Fruit fly (Drosophila melanogaster) whole organism: Measurements from ENCODE around the gene btn.

Experiments used
- CG8478 ChIP-seq: fragments of >200 bp; optimal IDR thresholded peaks from 2 replicates; lab custom pipeline; 2018; ENCODE audit warnings: inconsistent platforms
- Dll ChIP-seq: fragments of >200 bp; optimal IDR thresholded peaks from 2 replicates; lab custom pipeline; 2017
- EcR ChIP-seq, 2 experiments: fragments of >200 bp; optimal IDR thresholded peaks; 2 replicates each; lab custom pipeline; 2017; ENCODE audit warnings: missing biosample characterization in 2 of 2, missing genetic modification characterization in 2 of 2, missing genetic modification reagents in 2 of 2
- pan ChIP-seq: fragments of >200 bp; optimal IDR thresholded peaks from 2 replicates; lab custom pipeline; 2017
- psq ChIP-seq: fragments of >200 bp; optimal IDR thresholded peaks from 2 replicates; lab custom pipeline; 2017
- usp ChIP-seq: fragments of >200 bp; optimal IDR thresholded peaks from 2 replicates; lab custom pipeline; 2017; ENCODE audit warnings: missing biosample characterization, missing genetic modification characterization, mixed read lengths

The btn gene

DNA sequence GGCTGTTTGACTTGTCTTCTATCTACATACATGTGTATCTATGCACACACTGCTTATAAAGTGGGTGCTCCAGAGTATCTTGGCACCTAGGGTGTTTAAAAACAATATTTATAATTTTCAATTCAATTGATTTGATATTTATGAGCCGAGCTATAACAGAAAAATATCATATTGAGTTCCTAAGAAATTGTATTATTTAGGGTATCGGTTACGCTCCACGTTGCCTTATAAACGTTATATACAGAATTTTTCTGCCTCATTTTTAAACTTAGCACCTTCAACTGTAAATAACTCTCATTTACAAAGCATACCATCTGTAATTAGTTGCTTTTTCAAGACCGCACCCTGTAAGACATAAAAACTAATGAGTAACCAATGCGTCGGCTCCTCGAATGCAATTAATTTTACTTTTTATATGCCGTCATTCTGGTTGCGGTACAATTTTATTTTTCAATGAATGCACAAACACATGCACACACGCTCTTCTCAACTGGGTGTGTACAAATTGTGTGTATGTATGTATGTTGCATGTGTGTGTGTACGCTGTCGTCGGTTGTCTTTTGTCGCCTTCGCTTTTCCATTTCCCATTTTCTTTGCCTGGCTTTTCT lies 4.3 kb upstream of the btn start:
- TF ChIP-seq pan (peak; percentile 80), Dll (lab: Kevin White, UChicago) (no peak)

DNA sequence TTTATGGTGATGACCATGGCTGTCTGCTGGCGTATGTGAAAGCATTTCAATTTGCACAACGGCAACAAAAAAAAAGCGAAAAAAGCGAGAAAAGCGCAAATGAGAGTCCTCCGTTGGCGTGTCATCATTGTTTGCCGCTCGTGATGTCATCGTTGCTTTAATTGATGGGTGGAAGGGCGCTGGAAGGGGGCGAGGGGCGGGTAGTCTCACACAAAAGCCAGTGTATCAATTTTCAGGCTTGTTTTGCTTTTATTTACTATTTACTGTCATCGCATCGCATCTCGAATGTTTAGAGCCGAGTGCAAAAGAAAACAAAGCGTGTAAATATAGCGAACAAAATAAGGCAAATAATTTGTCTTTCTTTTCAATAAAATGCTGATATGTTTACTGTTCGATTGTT lies 2.9 kb upstream of the btn start:
- TF ChIP-seq psq (lab: Kevin White, UChicago) (no peak), EcR (GFP tag; optimal IDR thresholded peaks at IDR 0.05; lab: Kevin White, UChicago) (no peak), Dll (lab: Kevin White, UChicago) (no peak), pan (no peak), usp (GFP tag; lab: Kevin White, UChicago) (no peak), CG8478 (lab: Kevin White, UChicago) (no peak)

DNA sequence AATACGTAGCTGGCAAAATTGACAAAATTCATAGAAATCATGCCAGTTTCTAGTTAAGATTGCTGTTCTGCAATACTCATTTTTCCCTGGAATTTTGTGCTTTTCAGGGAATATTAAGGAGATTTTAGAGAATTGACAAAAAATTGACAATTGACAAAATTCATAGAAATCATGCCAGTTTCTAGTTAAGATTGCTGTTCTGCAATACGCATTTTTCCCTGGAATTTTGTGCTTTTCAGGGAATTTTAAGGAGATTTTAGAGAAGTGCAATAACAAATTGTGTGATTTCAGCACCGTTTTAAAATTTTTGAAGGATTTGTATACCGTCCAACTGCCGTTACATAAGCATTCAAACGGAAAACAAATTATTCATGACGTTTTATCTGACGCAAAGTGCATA lies 2.3 kb upstream of the btn start:
- no peak for TF ChIP-seq usp (GFP tag; lab: Kevin White, UChicago)
- no peak for TF ChIP-seq psq (lab: Kevin White, UChicago)
- TF ChIP-seq CG8478 (lab: Kevin White, UChicago): no peak
- TF ChIP-seq EcR (GFP tag; optimal IDR thresholded peaks at IDR 0.05; lab: Kevin White, UChicago): no peak
- TF ChIP-seq pan: no peak
- no peak for TF ChIP-seq Dll (lab: Kevin White, UChicago)

DNA sequence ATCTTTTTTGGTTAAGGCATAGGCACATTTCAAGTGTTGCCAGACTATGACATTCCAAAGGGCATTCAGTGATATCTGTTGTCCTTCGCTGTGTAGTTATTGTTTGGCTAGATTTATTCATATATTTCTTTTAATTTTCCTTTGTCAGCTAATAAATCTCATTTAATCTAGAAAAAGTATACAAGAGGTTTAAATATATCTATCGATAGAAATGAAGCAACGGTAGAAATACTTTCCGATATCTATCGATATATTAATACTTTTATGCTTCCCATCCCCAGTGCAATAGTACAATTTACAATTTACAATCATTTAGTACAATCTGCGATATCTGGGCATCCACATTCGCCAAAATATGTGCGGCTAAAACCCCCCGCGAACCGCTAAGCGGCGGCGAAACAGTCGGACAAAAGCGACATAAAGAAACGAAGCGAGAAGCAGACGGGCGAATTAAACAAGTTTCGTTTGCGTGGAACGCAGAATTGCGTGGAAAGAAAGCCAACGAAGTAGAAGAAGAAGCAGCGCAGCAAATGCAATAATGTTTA lies 1.1 kb upstream of the btn start, which contains the start of gene Efa6:
Gene Efa6 (plus strand): TSS at position 337 of the 545 bp plus-strand sequence.
- TF ChIP-seq EcR (GFP tag; optimal IDR thresholded peaks at IDR 0.05; lab: Kevin White, UChicago): no peak
- no peak for TF ChIP-seq CG8478 (lab: Kevin White, UChicago)
- no peak for TF ChIP-seq psq (lab: Kevin White, UChicago)
- no peak for TF ChIP-seq Dll (lab: Kevin White, UChicago)
- TF ChIP-seq pan: no peak
- no peak for TF ChIP-seq usp (GFP tag; lab: Kevin White, UChicago)

DNA sequence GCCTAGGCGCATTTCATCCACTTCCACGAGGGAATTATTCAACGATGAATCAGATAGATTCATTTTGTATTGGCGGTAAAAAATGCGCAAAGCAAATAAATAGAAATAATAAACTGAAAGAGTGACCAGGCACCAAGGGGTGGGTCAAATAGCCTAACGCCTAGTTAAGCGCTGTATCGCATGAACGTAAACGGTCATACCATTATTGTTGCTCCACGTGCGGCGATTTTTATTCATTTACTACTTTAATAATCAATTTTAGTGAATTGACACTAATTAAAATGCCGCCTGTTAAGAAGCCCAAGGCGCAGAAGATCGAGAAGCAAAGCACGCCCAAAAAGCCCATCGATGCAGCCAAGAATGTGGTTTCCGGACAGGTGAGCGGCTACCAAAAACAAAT lies 1.8 kb downstream of the btn start, which contains the start of the genes CG33107 and CG6937:
Gene CG33107 (minus strand): TSS at position 137 of the 400 bp plus-strand sequence.
Gene CG6937 (plus strand): TSS at position 192 of the 400 bp plus-strand sequence.
- TF ChIP-seq CG8478 (lab: Kevin White, UChicago) (no peak), pan (no peak), EcR (GFP tag; optimal IDR thresholded peaks at IDR 0.05; lab: Kevin White, UChicago) (no peak), Dll (lab: Kevin White, UChicago) (no peak), usp (GFP tag; lab: Kevin White, UChicago) (no peak), psq (lab: Kevin White, UChicago) (no peak)

DNA sequence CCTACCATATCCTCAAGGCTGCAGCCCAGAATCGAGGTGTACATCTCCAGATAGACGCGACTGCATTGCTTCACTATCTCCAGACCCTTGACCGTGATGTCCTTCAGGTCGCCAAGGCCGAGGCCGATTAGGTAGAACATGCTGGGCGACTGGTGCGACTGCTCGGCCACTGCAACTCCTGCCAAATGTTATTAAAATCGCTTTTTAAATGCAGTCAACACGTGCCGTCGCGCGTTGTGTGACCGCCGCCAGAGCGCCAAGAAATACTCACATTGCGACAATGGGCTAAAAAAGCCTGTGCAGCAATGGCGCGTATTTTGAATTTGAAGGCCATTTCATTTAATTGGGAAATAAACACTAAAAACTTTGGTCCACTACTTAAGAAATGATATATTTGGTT lies 3.4 kb downstream of the btn start, which contains the start of gene Dph5:
Gene Dph5 (minus strand): TSS at position 245 of the 400 bp plus-strand sequence.
- TF ChIP-seq usp (GFP tag; lab: Kevin White, UChicago) (no peak), psq (lab: Kevin White, UChicago) (no peak), Dll (lab: Kevin White, UChicago) (no peak), CG8478 (lab: Kevin White, UChicago) (no peak), pan (no peak), EcR (GFP tag; optimal IDR thresholded peaks at IDR 0.05; lab: Kevin White, UChicago) (no peak)

DNA sequence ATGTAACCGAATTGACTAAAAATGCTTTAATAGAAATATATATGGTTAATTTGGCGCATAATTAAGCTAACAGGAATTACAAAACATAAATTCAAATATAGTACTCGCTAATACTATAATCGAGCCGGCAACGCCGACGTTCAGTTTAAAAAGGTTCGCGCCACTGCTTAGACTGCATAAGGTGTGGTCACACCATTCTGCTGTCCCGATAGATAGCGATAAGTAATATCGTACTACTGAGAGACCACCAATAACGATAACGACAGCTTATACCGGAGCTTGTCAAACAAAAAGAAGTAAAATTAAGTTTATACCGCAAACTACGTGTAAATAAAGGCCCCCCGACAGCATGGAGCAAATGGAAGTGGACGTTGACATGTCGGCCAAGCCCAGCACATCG lies 5.9 kb downstream of the btn start, which contains the start of gene CSN6:
Gene CSN6 (plus strand): TSS at position 228 of the 400 bp plus-strand sequence.
- no peak for TF ChIP-seq CG8478 (lab: Kevin White, UChicago)
- TF ChIP-seq EcR (GFP tag; optimal IDR thresholded peaks at IDR 0.05; lab: Kevin White, UChicago): no peak
- no peak for TF ChIP-seq pan
- no peak for TF ChIP-seq Dll (lab: Kevin White, UChicago)
- TF ChIP-seq usp (GFP tag; lab: Kevin White, UChicago): no peak
- TF ChIP-seq psq (lab: Kevin White, UChicago): no peak

DNA sequence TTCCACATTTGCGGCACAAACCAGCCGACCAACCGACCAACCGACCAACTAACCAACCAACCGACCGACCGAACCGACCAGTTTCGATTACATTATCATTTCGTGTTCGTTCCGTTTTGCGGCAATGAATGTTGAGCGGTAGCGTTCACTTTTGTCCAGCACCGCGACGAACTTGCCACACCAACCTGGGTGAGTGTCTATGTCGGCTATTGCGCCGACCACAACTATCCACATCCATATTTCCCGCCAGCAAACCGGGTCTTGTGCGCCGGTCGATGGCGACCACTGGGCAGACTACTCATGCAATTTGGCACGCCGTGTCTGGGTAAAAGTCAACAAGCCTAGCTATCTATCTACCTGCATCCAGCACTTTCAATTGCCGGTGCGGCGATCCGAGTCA lies 9.4 kb downstream of the btn start:
- TF ChIP-seq pan (no peak), EcR (GFP tag; optimal IDR thresholded peaks at IDR 0.05; lab: Kevin White, UChicago) (no peak)

DNA sequence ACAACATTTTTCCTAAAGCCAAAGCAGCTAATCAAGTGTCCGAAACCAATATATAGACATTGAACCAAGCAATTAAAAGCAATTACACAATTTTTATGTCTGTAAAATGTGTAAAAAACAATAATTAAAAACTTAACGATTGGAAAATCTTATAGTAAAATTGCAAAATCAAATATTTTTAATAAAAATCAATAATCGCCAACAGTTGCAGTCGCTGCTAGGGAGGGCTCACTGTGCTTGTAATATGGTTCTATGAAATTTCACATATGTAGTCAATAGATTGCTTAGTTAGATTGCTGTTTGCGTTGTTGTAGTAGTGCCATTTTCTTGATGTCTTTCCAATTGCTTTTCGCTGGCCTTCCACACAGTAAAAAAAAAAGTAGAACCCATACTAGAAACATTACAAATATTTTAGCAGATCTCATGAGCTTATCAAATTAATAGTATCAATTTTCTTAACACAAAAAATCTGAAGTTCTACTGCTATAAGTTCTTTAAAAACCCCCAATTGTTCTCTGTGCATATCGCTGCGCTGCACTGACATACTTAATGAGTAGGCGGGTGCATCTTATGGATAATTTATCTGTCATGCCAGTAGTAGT lies 10.2 kb downstream of the btn start:
- TF ChIP-seq EcR (GFP tag; optimal IDR thresholded peaks at IDR 0.05; lab: Kevin White, UChicago): no peak

DNA sequence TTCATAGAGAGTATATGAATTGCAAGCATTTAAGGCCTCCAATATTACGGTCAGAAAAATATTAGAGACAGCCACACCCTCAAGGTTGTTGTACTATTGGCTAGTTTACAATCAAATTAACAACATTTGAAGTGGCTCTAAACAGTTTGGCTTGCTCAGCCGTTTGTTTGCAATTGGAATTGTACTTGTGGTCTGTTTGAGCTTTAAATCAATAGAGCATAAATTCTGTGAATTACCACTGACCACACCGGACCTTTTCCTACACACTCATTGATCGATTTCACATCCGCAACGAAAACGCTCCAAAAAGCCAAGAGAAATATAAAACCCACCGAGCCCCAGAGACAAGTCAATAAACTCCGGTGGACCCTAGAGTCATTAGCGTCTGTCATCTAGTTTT lies 12.8 kb downstream of the btn start:
- TF ChIP-seq EcR (GFP tag; optimal IDR thresholded peaks at IDR 0.05; lab: Kevin White, UChicago) (no peak), usp (GFP tag; lab: Kevin White, UChicago) (no peak), pan (no peak), CG8478 (lab: Kevin White, UChicago) (no peak), Dll (lab: Kevin White, UChicago) (no peak)

DNA sequence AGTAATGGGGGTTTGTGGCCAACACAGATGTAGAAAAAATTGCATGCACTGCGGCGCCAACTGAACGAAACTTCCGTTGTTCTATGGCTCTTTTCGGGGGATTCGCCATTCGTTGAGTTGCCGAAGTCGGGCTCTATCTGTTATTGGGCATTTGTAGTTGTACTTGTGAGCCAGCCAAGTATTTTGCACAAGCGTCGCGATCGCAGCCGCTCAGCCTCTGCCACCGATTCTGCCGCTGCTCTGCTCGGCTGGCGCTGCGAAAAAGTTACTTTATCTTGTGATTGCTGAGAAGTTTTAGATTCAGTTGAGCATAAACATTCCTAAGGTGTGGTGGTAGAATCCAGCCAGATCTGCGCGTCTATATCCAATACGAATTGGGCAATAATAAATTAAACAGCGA lies 16.5 kb downstream of the btn start, which contains the start of gene CG33110:
Gene CG33110 (plus strand): TSS at position 301 of the 400 bp plus-strand sequence.
- TF ChIP-seq psq (lab: Kevin White, UChicago) (no peak), pan (no peak), Dll (lab: Kevin White, UChicago) (no peak), EcR (GFP tag; optimal IDR thresholded peaks at IDR 0.05; lab: Kevin White, UChicago) (no peak), CG8478 (lab: Kevin White, UChicago) (no peak), usp (GFP tag; lab: Kevin White, UChicago) (no peak)

DNA sequence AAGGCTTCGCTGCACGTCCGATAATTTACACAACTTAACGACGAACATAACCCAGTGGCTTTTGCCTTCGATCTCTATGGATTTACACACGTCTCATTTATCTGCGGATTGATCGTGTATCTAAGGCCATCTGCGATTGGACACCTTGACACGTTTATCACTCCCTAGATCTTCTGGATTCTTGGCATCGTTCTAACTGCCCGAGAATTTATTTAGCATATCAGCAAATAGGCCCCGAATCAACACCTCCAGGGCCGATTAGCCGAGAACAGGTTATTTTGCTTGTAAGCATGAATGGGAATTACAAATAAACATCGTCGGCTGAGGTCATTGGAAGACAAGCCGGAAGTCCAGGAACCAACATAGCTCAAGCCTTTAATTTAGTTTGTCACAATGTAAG lies 17.9 kb downstream of the btn start:
- TF ChIP-seq EcR (GFP tag; optimal IDR thresholded peaks at IDR 0.05; lab: Kevin White, UChicago) (no peak), usp (GFP tag; lab: Kevin White, UChicago) (no peak), CG8478 (lab: Kevin White, UChicago) (no peak), psq (lab: Kevin White, UChicago) (no peak), pan (no peak), Dll (lab: Kevin White, UChicago) (no peak)
